Worm (Caenorhabditis elegans) whole organism, midembryonic: ENCODE data around the gene his-8.
A peak's percentile ranks its signal among the peaks of the same experiment; 100 is the strongest.

ENCODE experiments used
- T22C8.4 ChIP-seq: fragments of 200-800 bp; sonication (Bioruptor generic); IDR thresholded peaks from 2 replicates; pipeline ENCODE4 v1.3.6; 2022; ENCODE audit warnings: missing genetic modification characterization, missing compliant biosample characterization
- cog-1 ChIP-seq: sonication (generic microtip); optimal IDR thresholded peaks from 2 replicates; lab custom pipeline; 2016; ENCODE audit warnings: missing genetic modification characterization, missing compliant biosample characterization
- flt-1 ChIP-seq: fragments of 200-800 bp; sonication (Bioruptor generic); IDR thresholded peaks from 2 replicates; pipeline ENCODE4 v1.3.6; 2022; ENCODE audit warnings: missing genetic modification characterization, missing compliant biosample characterization
- klf-2 ChIP-seq: fragments of 200-800 bp; sonication (Bioruptor generic); conservative IDR thresholded peaks from 2 replicates; pipeline ENCODE4 v1.3.6; 2022; ENCODE audit warnings: missing genetic modification reagents, missing genetic modification characterization, missing compliant biosample characterization
- med-1 ChIP-seq: sonication (generic microtip); optimal IDR thresholded peaks from 2 replicates; lab custom pipeline; 2017; ENCODE audit warnings: missing genetic modification characterization, mild to moderate bottlenecking, missing compliant biosample characterization, antibody characterized with exemption, missing genetic modification reagents; ENCODE audit not compliant: insufficient read depth
- ref-1 ChIP-seq: fragments of 200-800 bp; sonication (Bioruptor generic); conservative IDR thresholded peaks from 2 replicates; pipeline ENCODE4 v1.3.6; 2022; ENCODE audit warnings: missing genetic modification reagents, missing genetic modification characterization, missing compliant biosample characterization
- tab-1 ChIP-seq: fragments of 200-800 bp; sonication (Bioruptor generic); IDR thresholded peaks from 2 replicates; pipeline ENCODE4 v1.3.6; 2022; ENCODE audit warnings: missing genetic modification characterization, missing compliant biosample characterization
- ztf-23 ChIP-seq: fragments of 200-800 bp; sonication (Bioruptor generic); IDR thresholded peaks from 2 replicates; pipeline ENCODE4 v1.3.6; 2022; ENCODE audit warnings: missing genetic modification reagents, missing genetic modification characterization, missing compliant biosample characterization
- ztf-29 ChIP-seq: fragments of 200-800 bp; sonication (Bioruptor generic); IDR thresholded peaks from 2 replicates; pipeline ENCODE4 v1.3.6; 2022; ENCODE audit warnings: missing genetic modification reagents, missing genetic modification characterization, missing compliant biosample characterization

Gene his-8

DNA sequence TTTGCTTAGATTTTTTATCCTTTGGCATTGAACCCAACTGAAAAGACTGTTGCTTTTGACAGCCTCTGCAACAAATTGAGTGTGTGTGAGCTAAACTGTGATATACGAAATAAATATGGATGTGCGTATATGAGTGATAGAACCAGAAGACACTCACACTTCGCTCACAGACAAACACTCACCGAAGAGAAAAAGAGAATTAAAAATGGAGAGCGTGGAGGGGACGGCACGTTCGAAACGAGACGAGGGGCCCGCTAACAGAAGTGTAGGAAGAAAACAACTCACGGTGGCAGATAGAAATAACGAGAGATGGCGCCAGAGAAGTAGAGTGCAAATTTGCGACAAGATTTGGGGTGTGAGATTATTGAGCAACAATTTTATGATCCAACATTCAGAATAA is 14.6 kb downstream of the his-8 start:
- no peak for TF ChIP-seq klf-2
- no peak for TF ChIP-seq tab-1

ce11 chrV:8517711-8518110 is 15.2 kb downstream of the his-8 start:
- no peak for TF ChIP-seq cog-1 (tag; lab: Kevin White, UChicago)
- TF ChIP-seq ztf-23 (GFP tag; lab: Robert Waterston, UW), result no peak
- no peak for TF ChIP-seq flt-1 (GFP tag; lab: Robert Waterston, UW)
- no peak for TF ChIP-seq klf-2
- no peak for TF ChIP-seq T22C8.4 (GFP tag; lab: Robert Waterston, UW)
- TF ChIP-seq med-1 (GFP tag; lab: Kevin White, UChicago), result no peak
- no peak for TF ChIP-seq ztf-29
- no peak for TF ChIP-seq tab-1
- TF ChIP-seq ref-1, result no peak

- TF ChIP-seq med-1 (GFP tag; lab: Kevin White, UChicago) (no peak), flt-1 (GFP tag; lab: Robert Waterston, UW) (no peak), klf-2 (no peak), ztf-29 (no peak), ztf-23 (GFP tag; lab: Robert Waterston, UW) (no peak), tab-1 (no peak), ref-1 (no peak), cog-1 (tag; lab: Kevin White, UChicago) (no peak), T22C8.4 (GFP tag; lab: Robert Waterston, UW) (no peak)
These were observed 16.5 kb downstream of the his-8 start for ce11 chrV:8516426-8516825.

DNA sequence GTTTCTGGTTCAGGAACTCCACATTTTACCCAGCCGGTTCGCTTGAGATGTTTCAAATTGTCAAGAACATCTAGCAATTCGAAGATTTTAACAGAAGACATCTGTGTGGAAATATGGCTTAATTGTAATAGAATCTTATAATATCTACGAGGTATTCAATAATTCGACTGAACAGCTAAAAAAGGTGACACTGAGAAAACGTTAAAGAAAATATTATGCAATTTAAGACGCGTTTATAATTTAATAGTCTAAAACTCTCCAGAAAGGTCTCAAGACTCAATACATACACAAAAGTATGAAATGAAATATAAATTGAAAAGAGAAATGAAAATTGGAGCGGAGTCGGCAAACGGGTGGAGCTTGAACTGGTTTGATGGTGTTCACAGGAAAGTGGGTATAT is 19.5 kb downstream of the his-8 start, which contains the start of gene F45F2.9:
TSS of gene F45F2.9 (minus strand) at position 101 of the 400 bp plus-strand sequence.
- no peak for TF ChIP-seq T22C8.4 (GFP tag; lab: Robert Waterston, UW)
- TF ChIP-seq klf-2, result no peak
- no peak for TF ChIP-seq ref-1
- no peak for TF ChIP-seq cog-1 (tag; lab: Kevin White, UChicago)
- TF ChIP-seq ztf-23 (GFP tag; lab: Robert Waterston, UW), result no peak
- TF ChIP-seq flt-1 (GFP tag; lab: Robert Waterston, UW), result no peak
- no peak for TF ChIP-seq tab-1
- no peak for TF ChIP-seq ztf-29
- TF ChIP-seq med-1 (GFP tag; lab: Kevin White, UChicago), result no peak

DNA sequence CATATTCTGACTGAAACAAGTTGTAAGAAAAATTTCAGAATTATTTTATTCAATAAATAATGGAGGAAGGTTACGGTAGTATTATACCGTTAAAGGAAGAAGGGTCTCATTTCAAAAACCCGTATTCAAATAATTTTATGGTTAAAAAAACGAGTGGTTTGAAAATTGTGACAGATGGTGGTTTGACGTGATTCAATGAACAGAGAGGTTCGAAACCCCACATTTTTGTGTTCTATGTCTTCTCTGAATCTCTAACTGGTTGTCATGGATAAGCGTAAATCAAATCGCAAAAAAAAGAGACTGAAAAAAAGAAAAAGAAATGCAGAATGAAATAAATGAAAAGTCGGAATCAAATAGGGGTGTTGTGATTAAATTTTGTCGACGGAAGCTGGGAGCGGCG is 25.6 kb downstream of the his-8 start, which contains the start of gene ZK994.6:
TSS of gene ZK994.6 (minus strand) at position 101 of the 400 bp plus-strand sequence.
- TF ChIP-seq ref-1, result no peak
- no peak for TF ChIP-seq T22C8.4 (GFP tag; lab: Robert Waterston, UW)
- TF ChIP-seq klf-2, result no peak
- TF ChIP-seq med-1 (GFP tag; lab: Kevin White, UChicago), result no peak
- no peak for TF ChIP-seq flt-1 (GFP tag; lab: Robert Waterston, UW)
- TF ChIP-seq tab-1, result no peak
- TF ChIP-seq ztf-29, result no peak
- no peak for TF ChIP-seq ztf-23 (GFP tag; lab: Robert Waterston, UW)
- TF ChIP-seq cog-1 (tag; lab: Kevin White, UChicago), result no peak

- TF ChIP-seq klf-2 (peak; percentile 100), med-1 (GFP tag; lab: Kevin White, UChicago) (peak; percentile 93), ztf-29 (peak; percentile 99), flt-1 (GFP tag; lab: Robert Waterston, UW) (peak; percentile 99), ref-1 (peak; percentile 98), ztf-23 (GFP tag; lab: Robert Waterston, UW) (peak; percentile 99), T22C8.4 (GFP tag; lab: Robert Waterston, UW) (peak; percentile 98), tab-1 (peak; percentile 100), cog-1 (tag; lab: Kevin White, UChicago) (peak; percentile 97)
These were observed 32.5 kb downstream of the his-8 start for ce11 chrV:8500348-8500747.

- TF ChIP-seq ztf-29 (no peak), med-1 (GFP tag; lab: Kevin White, UChicago) (no peak), flt-1 (GFP tag; lab: Robert Waterston, UW) (no peak), ztf-23 (GFP tag; lab: Robert Waterston, UW) (no peak), T22C8.4 (GFP tag; lab: Robert Waterston, UW) (no peak)
These were observed 33.5 kb downstream of the his-8 start for ce11 chrV:8499407-8499806.

DNA sequence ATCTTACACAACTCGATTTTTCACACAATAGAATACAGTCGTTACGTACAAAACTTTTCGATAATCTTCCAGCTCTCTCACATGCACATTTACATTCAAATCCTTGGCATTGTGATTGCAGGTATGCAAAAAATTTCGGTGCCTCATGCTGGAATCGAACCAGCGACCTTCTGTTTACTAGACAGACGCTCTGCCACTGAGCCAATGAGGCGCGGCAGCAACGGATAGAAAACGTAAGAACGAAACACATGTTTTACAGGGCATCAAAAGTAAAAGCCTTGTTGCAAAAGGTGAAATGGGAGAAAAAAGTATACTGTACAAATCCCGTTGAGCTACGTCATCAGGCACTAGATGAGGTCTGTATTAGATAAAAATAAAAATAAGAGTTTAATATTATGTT is 36.9 kb downstream of the his-8 start:
- no peak for TF ChIP-seq ztf-29
- 0 out of 2 replicates have a peak, but pooled peaks have one; percentile 8 for TF ChIP-seq tab-1

DNA sequence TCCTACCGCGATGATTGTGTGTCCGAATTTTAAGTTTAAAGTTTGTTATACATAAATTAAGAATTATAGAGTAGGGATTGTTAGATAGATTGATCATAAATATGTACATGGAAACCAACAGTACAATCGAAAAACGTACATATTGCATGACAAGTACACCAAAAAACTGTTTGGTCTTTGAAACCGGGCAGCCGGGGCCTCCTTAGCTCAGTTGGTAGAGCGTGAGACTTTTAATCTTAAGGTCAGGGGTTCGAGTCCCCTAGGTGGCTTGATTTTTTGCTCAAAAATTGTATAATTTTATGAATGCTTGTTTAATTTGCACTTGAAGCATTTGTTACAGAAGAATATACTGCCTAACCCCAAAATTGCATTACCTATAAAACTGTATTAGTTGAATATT is 37.8 kb downstream of the his-8 start:
- TF ChIP-seq med-1 (GFP tag; lab: Kevin White, UChicago), result no peak
- TF ChIP-seq tab-1, result no peak
- TF ChIP-seq flt-1 (GFP tag; lab: Robert Waterston, UW), result no peak
- no peak for TF ChIP-seq cog-1 (tag; lab: Kevin White, UChicago)
- TF ChIP-seq ztf-23 (GFP tag; lab: Robert Waterston, UW), result no peak

- no peak for TF ChIP-seq ztf-23 (GFP tag; lab: Robert Waterston, UW)
- no peak for TF ChIP-seq med-1 (GFP tag; lab: Kevin White, UChicago)
- TF ChIP-seq ztf-29, result no peak
- TF ChIP-seq flt-1 (GFP tag; lab: Robert Waterston, UW), result no peak
- TF ChIP-seq cog-1 (tag; lab: Kevin White, UChicago), result no peak
- TF ChIP-seq tab-1, result no peak
- no peak for TF ChIP-seq klf-2
- TF ChIP-seq ref-1, result no peak
- no peak for TF ChIP-seq T22C8.4 (GFP tag; lab: Robert Waterston, UW)
These were observed 38.5 kb downstream of the his-8 start, which contains the start of gene pxn-1 for ce11 chrV:8494260-8494939. Gene pxn-1 (plus strand): TSS chrV:8494889.
